Worm (Caenorhabditis elegans): Measurements from ENCODE around the gene Y44A6D.3.

ce11 chrV:20828820-20829219 is 36.6 kb upstream of the Y44A6D.3 start, which contains the start of gene sbt-1:
- no peak for TF ChIP-seq pha-4 (tag; optimal IDR thresholded peaks at IDR 0.05)
- TF ChIP-seq sem-2 (GFP tag; optimal IDR thresholded peaks at IDR 0.05): no peak
- no peak for TF ChIP-seq snpc-4 (tag; optimal IDR thresholded peaks at IDR 0.05)
- no peak for TF ChIP-seq lin-13 (tag; optimal IDR thresholded peaks at IDR 0.05)
- TF ChIP-seq sptf-1 (tag; optimal IDR thresholded peaks at IDR 0.05): no peak
- peak; percentile 70 for TF ChIP-seq ces-1 (GFP tag; optimal IDR thresholded peaks at IDR 0.05)
- TF ChIP-seq nhr-28 (tag; optimal IDR thresholded peaks at IDR 0.05): no peak
- no peak for TF ChIP-seq flh-1 (GFP tag; optimal IDR thresholded peaks at IDR 0.05)
- TF ChIP-seq lsy-2 (tag; optimal IDR thresholded peaks at IDR 0.05): no peak
- TF ChIP-seq ceh-83 (GFP tag; optimal IDR thresholded peaks at IDR 0.05): no peak
- TF ChIP-seq unc-39 (tag; optimal IDR thresholded peaks at IDR 0.05): no peak
- TF ChIP-seq hlh-1 (tag; optimal IDR thresholded peaks at IDR 0.05): no peak
- no peak for TF ChIP-seq nhr-76 (tag; optimal IDR thresholded peaks at IDR 0.05)
- no peak for TF ChIP-seq unc-120 (tag; optimal IDR thresholded peaks at IDR 0.05; ENCODE audit: poor library complexity, severe bottlenecking)

Measured in whole organism, mixed stage, embryonic.